Worm (Caenorhabditis elegans) whole organism, L1 larva: ENCODE results near the gene dot-1.2.

Experiments
- blmp-1 ChIP-seq: fragments of 150-350 bp; optimal IDR thresholded peaks from 2 replicates; lab custom pipeline; 2014; ENCODE audit warnings: missing biosample characterization, missing genetic modification characterization
- nhr-12 ChIP-seq: sonication (generic microtip); optimal IDR thresholded peaks from 2 replicates; lab custom pipeline; 2017; ENCODE audit warnings: missing biosample characterization, missing genetic modification characterization
- nhr-19 ChIP-seq: fragments of 200-800 bp; sonication (Bioruptor generic); conservative IDR thresholded peaks from 2 replicates; pipeline ENCODE4 v1.3.6; 2022; ENCODE audit warnings: missing genetic modification characterization, missing compliant biosample characterization
- nhr-77 ChIP-seq: fragments of 150-350 bp; optimal IDR thresholded peaks from 2 replicates; lab custom pipeline; 2014; ENCODE audit warnings: missing biosample characterization, missing genetic modification characterization

ce11 chrX:11909168-11909567 is 40.0 kb upstream of the dot-1.2 start:
- TF ChIP-seq blmp-1 (tag; lab: Kevin White, UChicago) (no peak), nhr-12 (no peak), nhr-19 (GFP tag; lab: Robert Waterston, UW) (no peak), nhr-77 (tag; lab: Kevin White, UChicago) (no peak)
